Worm (Caenorhabditis elegans): ENCODE results near the gene C25E10.11.

ce11 chrV:9058627-9059026 is at the start of gene C25E10.11:
- no peak for TF ChIP-seq ama-1 (optimal IDR thresholded peaks at IDR 0.05)
- TF ChIP-seq ceh-82 (tag; optimal IDR thresholded peaks at IDR 0.05): no peak
- TF ChIP-seq nhr-12 (tag; optimal IDR thresholded peaks at IDR 0.05): no peak
- TF ChIP-seq unc-62 (GFP tag; optimal IDR thresholded peaks at IDR 0.05): no peak
- no peak for TF ChIP-seq elt-2 (tag; optimal IDR thresholded peaks at IDR 0.05)
- no peak for TF ChIP-seq sea-2 (GFP tag; optimal IDR thresholded peaks at IDR 0.05)
- no peak for TF ChIP-seq nhr-23 (tag; optimal IDR thresholded peaks at IDR 0.05)
- no peak for TF ChIP-seq fos-1 (tag; optimal IDR thresholded peaks at IDR 0.05)
- TF ChIP-seq nhr-11 (tag; optimal IDR thresholded peaks at IDR 0.05): no peak
- TF ChIP-seq egl-5 (tag; optimal IDR thresholded peaks at IDR 0.05): no peak
- no peak for TF ChIP-seq aly-2 (tag; optimal IDR thresholded peaks at IDR 0.05)
- TF ChIP-seq elt-1 (tag; optimal IDR thresholded peaks at IDR 0.05): no peak
- no peak for TF ChIP-seq nhr-28 (tag; optimal IDR thresholded peaks at IDR 0.05)
